Worm (Caenorhabditis elegans): ENCODE data around the gene enpl-1.
A peak's percentile ranks its signal among the peaks of the same experiment; 100 is the strongest.

- TF ChIP-seq mec-3 (tag; optimal IDR thresholded peaks at IDR 0.05; ENCODE audit: borderline replicate concordance) (peak; percentile 18), pqm-1 (tag; optimal IDR thresholded peaks at IDR 0.05) (peak; percentile 73), nhr-11 (tag; optimal IDR thresholded peaks at IDR 0.05) (no peak), F13H6.1 (tag; optimal IDR thresholded peaks at IDR 0.05) (peak; percentile 42), eyg-1 (tag; optimal IDR thresholded peaks at IDR 0.05) (peak; percentile 27), hlh-13 (GFP tag; optimal IDR thresholded peaks at IDR 0.05) (no peak), zip-5 (tag; optimal IDR thresholded peaks at IDR 0.05) (no peak)
These were observed 36.3 kb upstream of the enpl-1 start for ce11 chrIV:11082789-11083235.

Measured in whole organism, late embryonic.